Worm (Caenorhabditis elegans) whole organism, L3 larva: ENCODE data around the gene F28F8.7.

Source experiments
- ZK546.5 ChIP-seq: sonication (generic microtip); optimal IDR thresholded peaks from 2 replicates; lab custom pipeline; 2017; ENCODE audit warnings: missing biosample characterization, missing genetic modification characterization
- aly-2 ChIP-seq: fragments of 150-350 bp; optimal IDR thresholded peaks from 2 replicates; lab custom pipeline; 2014; ENCODE audit warnings: missing biosample characterization, missing genetic modification characterization
- egl-27 ChIP-seq: sonication (generic microtip); optimal IDR thresholded peaks from 4 replicates; lab custom pipeline; 2017; ENCODE audit warnings: missing biosample characterization, missing genetic modification reagents, missing genetic modification characterization
- elt-1 ChIP-seq: fragments of 150-350 bp; optimal IDR thresholded peaks from 2 replicates; lab custom pipeline; 2014; ENCODE audit warnings: missing biosample characterization, missing genetic modification characterization
- elt-3 ChIP-seq, 3 experiments: fragments of 150-350 bp in 1 of 3; sonication (generic microtip) in 2 of 3; optimal IDR thresholded peaks; 2 replicates in 2 of 3; 4 replicates in 1 of 3; lab custom pipeline; 2014 to 2017; ENCODE audit warnings: missing biosample characterization in 3 of 3, missing genetic modification characterization in 3 of 3
- fkh-10 ChIP-seq: sonication (generic microtip); optimal IDR thresholded peaks from 2 replicates; lab custom pipeline; 2017; ENCODE audit warnings: missing biosample characterization, missing genetic modification reagents, missing genetic modification characterization
- fos-1 ChIP-seq: fragments of 150-350 bp; optimal IDR thresholded peaks from 2 replicates; lab custom pipeline; 2014; ENCODE audit warnings: missing biosample characterization, missing genetic modification characterization
- nhr-11 ChIP-seq: fragments of 150-350 bp; optimal IDR thresholded peaks from 2 replicates; lab custom pipeline; 2014; ENCODE audit warnings: missing biosample characterization, missing genetic modification characterization
- nhr-237 ChIP-seq: fragments of 150-350 bp; optimal IDR thresholded peaks from 2 replicates; lab custom pipeline; 2014; ENCODE audit warnings: missing biosample characterization, missing genetic modification characterization
- nhr-25 ChIP-seq: sonication (generic microtip); optimal IDR thresholded peaks from 2 replicates; lab custom pipeline; 2017; ENCODE audit warnings: missing biosample characterization, missing genetic modification characterization
- unc-39 ChIP-seq: sonication (generic microtip); optimal IDR thresholded peaks from 4 replicates; lab custom pipeline; 2017; ENCODE audit warnings: missing biosample characterization, missing genetic modification characterization
- unc-62 ChIP-seq: fragments of 150-350 bp; sonication (generic microtip); optimal IDR thresholded peaks from 4 replicates; lab custom pipeline; 2014; ENCODE audit warnings: missing biosample characterization, missing genetic modification reagents, missing genetic modification characterization

ce11 chrV:15536320-15536719 lies 54.1 kb downstream of the F28F8.7 start, which contains the start of gene F21A3.4:
- TF ChIP-seq nhr-11, result no peak
- TF ChIP-seq nhr-237 (tag; lab: Kevin White, UChicago), result no peak
- no peak for TF ChIP-seq elt-1 (tag; lab: Kevin White, UChicago)
- no peak for TF ChIP-seq fos-1 (tag; lab: Kevin White, UChicago)
- TF ChIP-seq unc-62 (GFP tag; lab: Kevin White, UChicago), result no peak
- TF ChIP-seq nhr-25 (tag; lab: Kevin White, UChicago), result no peak
- TF ChIP-seq aly-2 (tag; lab: Kevin White, UChicago), result no peak
- TF ChIP-seq ZK546.5 (tag; lab: Kevin White, UChicago), result no peak
- TF ChIP-seq unc-39 (tag; lab: Kevin White, UChicago), result no peak
- no peak for TF ChIP-seq fkh-10 (GFP tag; lab: Kevin White, UChicago)
- TF ChIP-seq elt-3 (tag; optimal IDR thresholded peaks at IDR 0.05; lab: Kevin White, UChicago), result no peak
- no peak for TF ChIP-seq egl-27
